Worm (Caenorhabditis elegans) whole organism, late embryonic: ENCODE results near the gene F40F11.3.

Experiments
- C38D4.7 ChIP-seq: fragments of 200-800 bp; sonication (Bioruptor generic); optimal IDR thresholded peaks from 2 replicates; lab custom pipeline; 2018; ENCODE audit warnings: mild to moderate bottlenecking, missing genetic modification characterization, moderate library complexity, missing compliant biosample characterization
- ama-1 ChIP-seq: fragments of 150-350 bp; optimal IDR thresholded peaks from 2 replicates; lab custom pipeline; 2014
- ceh-18 ChIP-seq: sonication (generic microtip); optimal IDR thresholded peaks from 2 replicates; lab custom pipeline; 2016; ENCODE audit warnings: missing genetic modification characterization, missing compliant biosample characterization
- ceh-19 ChIP-seq: fragments of 200-800 bp; sonication (Bioruptor generic); optimal IDR thresholded peaks from 2 replicates; lab custom pipeline; 2018; ENCODE audit warnings: mild to moderate bottlenecking, missing genetic modification characterization, missing compliant biosample characterization
- elt-2 ChIP-seq: sonication (generic microtip); optimal IDR thresholded peaks from 2 replicates; lab custom pipeline; 2016; ENCODE audit warnings: missing genetic modification reagents, missing genetic modification characterization, missing compliant biosample characterization
- fkh-10 ChIP-seq: fragments of 150-350 bp; optimal IDR thresholded peaks from 2 replicates; lab custom pipeline; 2014; ENCODE audit warnings: missing biosample characterization, missing genetic modification reagents, missing genetic modification characterization
- hlh-13 ChIP-seq: fragments of 200-800 bp; sonication (Bioruptor generic); optimal IDR thresholded peaks from 2 replicates; lab custom pipeline; 2018; ENCODE audit warnings: mild to moderate bottlenecking, missing genetic modification characterization, missing compliant biosample characterization
- hlh-30 ChIP-seq: sonication (generic microtip); optimal IDR thresholded peaks from 2 replicates; lab custom pipeline; 2017; ENCODE audit warnings: antibody characterized with exemption, missing genetic modification characterization, missing compliant biosample characterization; ENCODE audit not compliant: insufficient read depth
- hlh-8 ChIP-seq: sonication (generic microtip); optimal IDR thresholded peaks from 2 replicates; lab custom pipeline; 2016; ENCODE audit warnings: missing genotype, missing genetic modification characterization, missing compliant biosample characterization
- madf-2 ChIP-seq: sonication (generic microtip); optimal IDR thresholded peaks from 2 replicates; lab custom pipeline; 2017; ENCODE audit warnings: missing genetic modification characterization, missing compliant biosample characterization
- nhr-11 ChIP-seq: fragments of 150-350 bp; optimal IDR thresholded peaks from 2 replicates; lab custom pipeline; 2014; ENCODE audit warnings: missing biosample characterization, missing genetic modification characterization
- npax-4 ChIP-seq: sonication (generic microtip); optimal IDR thresholded peaks from 2 replicates; lab custom pipeline; 2016; ENCODE audit warnings: missing genetic modification characterization, missing compliant biosample characterization
- ref-2 ChIP-seq: sonication (generic microtip); optimal IDR thresholded peaks from 2 replicates; lab custom pipeline; 2016; ENCODE audit warnings: missing genetic modification characterization, missing compliant biosample characterization
- zip-5 ChIP-seq: sonication (generic microtip); optimal IDR thresholded peaks from 2 replicates; lab custom pipeline; 2016; ENCODE audit warnings: missing genetic modification characterization, missing compliant biosample characterization

ce11 chrIV:11563090-11563489, 30.7 kb downstream of the F40F11.3 start:
- no peak for TF ChIP-seq ref-2 (tag; lab: Kevin White, UChicago)
- TF ChIP-seq elt-2 (tag; lab: Kevin White, UChicago) = no peak
- TF ChIP-seq fkh-10 (GFP tag; lab: Kevin White, UChicago) = no peak
- no peak for TF ChIP-seq ama-1 (lab: Kevin White, UChicago)
- no peak for TF ChIP-seq madf-2 (tag; lab: Kevin White, UChicago)
- no peak for TF ChIP-seq hlh-30 (tag; lab: Kevin White, UChicago)
- no peak for TF ChIP-seq hlh-8 (tag; lab: Kevin White, UChicago)
- TF ChIP-seq hlh-13 (GFP tag; lab: Kevin White, UChicago) = no peak
- no peak for TF ChIP-seq ceh-19 (GFP tag; lab: Kevin White, UChicago)
- no peak for TF ChIP-seq nhr-11 (tag; lab: Kevin White, UChicago)
- TF ChIP-seq zip-5 (tag; lab: Kevin White, UChicago) = no peak
- no peak for TF ChIP-seq ceh-18
- no peak for TF ChIP-seq C38D4.7
- no peak for TF ChIP-seq npax-4 (tag; lab: Kevin White, UChicago)
